Worm (Caenorhabditis elegans) whole organism, L4/young adult: ENCODE results near the gene str-225.

Experiments
- dao-5 ChIP-seq: sonication (generic microtip); optimal IDR thresholded peaks from 2 replicates; lab custom pipeline; 2016; ENCODE audit warnings: missing genotype, missing genetic modification characterization, moderate library complexity, missing compliant biosample characterization
- him-1 ChIP-seq: sonication (generic microtip); optimal IDR thresholded peaks from 2 replicates; lab custom pipeline; 2016; ENCODE audit warnings: missing genotype, missing genetic modification reagents, missing genetic modification characterization, missing compliant biosample characterization

- TF ChIP-seq him-1 (tag; lab: Kevin White, UChicago) (no peak), dao-5 (tag; lab: Kevin White, UChicago) (no peak)
These were observed 27.3 kb upstream of the str-225 start, which contains the start of gene srbc-30 for ce11 chrV:3480346-3480745.
